Worm (Caenorhabditis elegans) whole organism, L4 larva: ENCODE results near the gene str-158.

Experiments used
- ces-1 ChIP-seq: fragments of 150-350 bp; sonication (generic microtip); optimal IDR thresholded peaks from 4 replicates; lab custom pipeline; 2014; ENCODE audit warnings: missing biosample characterization, missing genetic modification reagents, missing genetic modification characterization
- daf-19 ChIP-seq: fragments of 200-800 bp; sonication (Bioruptor generic); conservative IDR thresholded peaks from 2 replicates; pipeline ENCODE4 v1.3.6; 2022; ENCODE audit warnings: missing genetic modification characterization, missing compliant biosample characterization
- hmg-1.1 ChIP-seq: fragments of 200-800 bp; sonication (Bioruptor generic); IDR thresholded peaks from 2 replicates; pipeline ENCODE4 v1.3.6; 2022; ENCODE audit warnings: missing genetic modification reagents, missing genetic modification characterization, missing compliant biosample characterization
- lin-13 ChIP-seq: fragments of 150-350 bp; optimal IDR thresholded peaks from 2 replicates; lab custom pipeline; 2014; ENCODE audit warnings: missing biosample characterization, missing genetic modification reagents, missing genetic modification characterization
- lir-3 ChIP-seq: sonication (generic microtip); optimal IDR thresholded peaks from 2 replicates; lab custom pipeline; 2016; ENCODE audit warnings: mild to moderate bottlenecking, missing genetic modification characterization, missing compliant biosample characterization
- lsy-2 ChIP-seq, 2 experiments: fragments of 150-350 bp in 1 of 2; sonication (generic microtip) in 1 of 2; optimal IDR thresholded peaks; 2 replicates each; lab custom pipeline; 2014 to 2017; ENCODE audit warnings: missing biosample characterization in 2 of 2, missing genetic modification characterization in 2 of 2
- mdl-1 ChIP-seq, 2 experiments: fragments of 150-350 bp in 1 of 2; sonication (generic microtip) in 1 of 2; optimal IDR thresholded peaks; 2 replicates each; lab custom pipeline; 2014 to 2017; ENCODE audit warnings: missing biosample characterization in 2 of 2, missing genetic modification characterization in 2 of 2
- mep-1 ChIP-seq: fragments of 150-350 bp; sonication (generic microtip); optimal IDR thresholded peaks from 3 replicates; lab custom pipeline; 2014; ENCODE audit warnings: missing biosample characterization, missing genetic modification characterization
- mxl-3 ChIP-seq: fragments of 200-800 bp; sonication (Bioruptor generic); optimal IDR thresholded peaks from 2 replicates; lab custom pipeline; 2018; ENCODE audit warnings: mild to moderate bottlenecking, missing genetic modification characterization, missing compliant biosample characterization
- nhr-10 ChIP-seq: fragments of 150-350 bp; optimal IDR thresholded peaks from 2 replicates; lab custom pipeline; 2014; ENCODE audit warnings: missing biosample characterization, missing genetic modification characterization
- php-3 ChIP-seq: fragments of 200-800 bp; sonication (Bioruptor generic); IDR thresholded peaks from 2 replicates; pipeline ENCODE4 v1.3.6; 2022; ENCODE audit warnings: missing genetic modification reagents, missing genetic modification characterization, missing compliant biosample characterization
- pqm-1 ChIP-seq: sonication (generic microtip); optimal IDR thresholded peaks from 2 replicates; lab custom pipeline; 2017; ENCODE audit warnings: missing biosample characterization, missing genetic modification characterization
- set-16 ChIP-seq: fragments of 200-800 bp; sonication (Bioruptor generic); IDR thresholded peaks from 2 replicates; pipeline ENCODE4 v1.3.6; 2022; ENCODE audit warnings: missing genetic modification reagents, missing genetic modification characterization, missing compliant biosample characterization
- unc-62 ChIP-seq, 3 experiments: fragments of 150-350 bp in 1 of 3; sonication (generic microtip); optimal IDR thresholded peaks in 2 of 3; peaks in 1 of 3; 1 replicate in 1 of 3; 2 replicates in 2 of 3; lab custom pipeline; 2014 to 2017; ENCODE audit warnings: missing biosample characterization in 3 of 3, missing genetic modification characterization in 3 of 3, missing genetic modification reagents in 3 of 3, missing genotype in 1 of 3

ce11 chrIV:4937647-4938046 is 19.8 kb downstream of the str-158 start, which contains the start of gene fbxa-86:
- TF ChIP-seq lsy-2 (tag; optimal IDR thresholded peaks at IDR 0.05; lab: Kevin White, UChicago) (no peak), hmg-1.1 (GFP tag; lab: Robert Waterston, UW) (no peak), ces-1 (GFP tag; lab: Kevin White, UChicago) (no peak), mxl-3 (GFP tag; lab: Kevin White, UChicago) (no peak), mep-1 (tag; lab: Kevin White, UChicago) (no peak), nhr-10 (no peak), lin-13 (GFP tag; lab: Kevin White, UChicago) (no peak), set-16 (GFP tag; lab: Robert Waterston, UW) (no peak), lir-3 (tag; lab: Kevin White, UChicago) (no peak), php-3 (GFP tag; lab: Robert Waterston, UW) (no peak), mdl-1 (tag; optimal IDR thresholded peaks at IDR 0.05; lab: Kevin White, UChicago) (no peak), daf-19 (GFP tag; lab: Robert Waterston, UW) (no peak), unc-62 (GFP tag; optimal IDR thresholded peaks at IDR 0.05 in 1 of 2; lab: Kevin White, UChicago) (peak in 1 of 2 experiments; percentile 7), unc-62 (tag; optimal IDR thresholded peaks at IDR 0.05; lab: Kevin White, UChicago) (no peak), pqm-1 (peak; percentile 9)
